Worm (Caenorhabditis elegans) whole organism, L1 larva: ENCODE measurements around the gene C45B11.5.

Source experiments
- C16A3.4 ChIP-seq: fragments of 150-350 bp; optimal IDR thresholded peaks from 2 replicates; lab custom pipeline; 2014; ENCODE audit warnings: missing biosample characterization, missing genetic modification characterization
- aha-1 ChIP-seq: fragments of 150-350 bp; optimal IDR thresholded peaks from 2 replicates; lab custom pipeline; 2014; ENCODE audit warnings: missing biosample characterization, missing genetic modification characterization
- ama-1 ChIP-seq: fragments of 150-350 bp; optimal IDR thresholded peaks from 2 replicates; lab custom pipeline; 2014
- blmp-1 ChIP-seq: fragments of 150-350 bp; optimal IDR thresholded peaks from 2 replicates; lab custom pipeline; 2014; ENCODE audit warnings: missing biosample characterization, missing genetic modification characterization
- ceh-63 ChIP-seq: fragments of 200-800 bp; sonication (Bioruptor generic); optimal IDR thresholded peaks from 2 replicates; lab custom pipeline; 2018; ENCODE audit warnings: mild to moderate bottlenecking, missing genetic modification characterization, missing compliant biosample characterization
- ceh-88 ChIP-seq: fragments of 200-800 bp; sonication (Bioruptor generic); IDR thresholded peaks from 2 replicates; pipeline ENCODE4 v1.3.6; 2022; ENCODE audit warnings: missing genetic modification characterization, missing compliant biosample characterization
- dpl-1 ChIP-seq, 3 experiments: fragments of 150-350 bp in 2 of 3; sonication (generic microtip) in 1 of 3; optimal IDR thresholded peaks; 2 replicates each; lab custom pipeline; 2014 to 2017; ENCODE audit warnings: missing biosample characterization in 3 of 3, missing genetic modification characterization in 3 of 3, missing genetic modification reagents in 3 of 3
- efl-1 ChIP-seq, 4 experiments: fragments of 150-350 bp; optimal IDR thresholded peaks in 3 of 4; peaks in 1 of 4; 1 replicate in 1 of 4; 2 replicates in 3 of 4; lab custom pipeline; 2014; ENCODE audit warnings: missing biosample characterization in 2 of 4, missing genetic modification characterization in 2 of 4, missing genetic modification reagents in 2 of 4
- egl-13 ChIP-seq: sonication (generic microtip); optimal IDR thresholded peaks from 2 replicates; lab custom pipeline; 2016; ENCODE audit warnings: missing genotype, missing genetic modification reagents, missing genetic modification characterization, missing compliant biosample characterization
- elt-2 ChIP-seq: sonication (generic microtip); optimal IDR thresholded peaks from 2 replicates; lab custom pipeline; 2016; ENCODE audit warnings: missing genetic modification characterization, mild to moderate bottlenecking, inconsistent platforms, missing compliant biosample characterization, missing genetic modification reagents
- elt-3 ChIP-seq, 6 experiments: fragments of 150-350 bp in 1 of 6; sonication (generic microtip); optimal IDR thresholded peaks; 2 replicates each; lab custom pipeline; 2017 to 2018; ENCODE audit warnings: missing biosample characterization in 6 of 6, missing genetic modification characterization in 6 of 6, inconsistent platforms in 1 of 6
- ets-5 ChIP-seq: fragments of 200-800 bp; sonication (Bioruptor generic); IDR thresholded peaks from 2 replicates; pipeline ENCODE4 v1.3.6; 2022; ENCODE audit warnings: missing genetic modification characterization, missing compliant biosample characterization
- fkh-10 ChIP-seq: sonication (generic microtip); optimal IDR thresholded peaks from 2 replicates; lab custom pipeline; 2017; ENCODE audit warnings: missing biosample characterization, missing genetic modification reagents, missing genetic modification characterization
- fkh-4 ChIP-seq: sonication (generic microtip); optimal IDR thresholded peaks from 2 replicates; lab custom pipeline; 2016; ENCODE audit warnings: missing compliant biosample characterization, missing genetic modification characterization, borderline replicate concordance
- fkh-8 ChIP-seq: sonication (generic microtip); optimal IDR thresholded peaks from 2 replicates; lab custom pipeline; 2016; ENCODE audit warnings: mild to moderate bottlenecking, missing genetic modification characterization, missing compliant biosample characterization
- grh-1 ChIP-seq: fragments of 200-800 bp; sonication (Bioruptor generic); IDR thresholded peaks from 2 replicates; pipeline ENCODE4 v1.3.6; 2022; ENCODE audit warnings: missing genetic modification reagents, missing genetic modification characterization, missing compliant biosample characterization
- jun-1 ChIP-seq: fragments of 150-350 bp; optimal IDR thresholded peaks from 2 replicates; lab custom pipeline; 2014; ENCODE audit warnings: missing biosample characterization, missing genetic modification reagents, missing genetic modification characterization
- lin-13 ChIP-seq: fragments of 150-350 bp; optimal IDR thresholded peaks from 2 replicates; lab custom pipeline; 2014; ENCODE audit warnings: missing biosample characterization, missing genetic modification reagents, missing genetic modification characterization
- lin-14 ChIP-seq: fragments of 200-800 bp; sonication (Bioruptor generic); optimal IDR thresholded peaks from 2 replicates; lab custom pipeline; 2018; ENCODE audit warnings: mild to moderate bottlenecking, missing genetic modification characterization, moderate library complexity, missing compliant biosample characterization
- lir-3 ChIP-seq: sonication (generic microtip); optimal IDR thresholded peaks from 2 replicates; lab custom pipeline; 2016; ENCODE audit warnings: mild to moderate bottlenecking, missing genetic modification characterization, moderate library complexity, missing compliant biosample characterization; ENCODE audit not compliant: poor library complexity
- lsy-2 ChIP-seq, 2 experiments: fragments of 150-350 bp; optimal IDR thresholded peaks; 2 replicates each; lab custom pipeline; 2014; ENCODE audit warnings: missing biosample characterization in 2 of 2, missing genetic modification characterization in 2 of 2
- mdl-1 ChIP-seq, 2 experiments: fragments of 150-350 bp; optimal IDR thresholded peaks; 2 replicates each; lab custom pipeline; 2014 to 2017; ENCODE audit warnings: missing biosample characterization in 2 of 2, missing genetic modification characterization in 2 of 2, inconsistent platforms in 1 of 2
- mep-1 ChIP-seq: fragments of 150-350 bp; optimal IDR thresholded peaks from 2 replicates; lab custom pipeline; 2014; ENCODE audit warnings: missing biosample characterization, missing genetic modification characterization
- nhr-11 ChIP-seq: fragments of 150-350 bp; optimal IDR thresholded peaks from 2 replicates; lab custom pipeline; 2014; ENCODE audit warnings: missing biosample characterization, missing genetic modification characterization
- nhr-19 ChIP-seq: fragments of 200-800 bp; sonication (Bioruptor generic); conservative IDR thresholded peaks from 2 replicates; pipeline ENCODE4 v1.3.6; 2022; ENCODE audit warnings: missing genetic modification characterization, missing compliant biosample characterization
- nhr-237 ChIP-seq: fragments of 150-350 bp; optimal IDR thresholded peaks from 2 replicates; lab custom pipeline; 2014; ENCODE audit warnings: missing biosample characterization, missing genetic modification characterization
- nhr-28 ChIP-seq: fragments of 150-350 bp; optimal IDR thresholded peaks from 2 replicates; lab custom pipeline; 2014; ENCODE audit warnings: missing biosample characterization, missing genetic modification characterization
- nhr-47 ChIP-seq: sonication (generic microtip); optimal IDR thresholded peaks from 2 replicates; lab custom pipeline; 2016; ENCODE audit warnings: mild to moderate bottlenecking, missing genetic modification characterization, moderate library complexity, missing compliant biosample characterization
- nhr-71 ChIP-seq: sonication (generic microtip); optimal IDR thresholded peaks from 2 replicates; lab custom pipeline; 2016; ENCODE audit warnings: mild to moderate bottlenecking, missing genetic modification characterization, moderate library complexity, missing compliant biosample characterization
- pqm-1 ChIP-seq: sonication (generic microtip); optimal IDR thresholded peaks from 3 replicates; lab custom pipeline; 2017; ENCODE audit warnings: missing biosample characterization, missing genetic modification characterization
- rnt-1 ChIP-seq: sonication (generic microtip); optimal IDR thresholded peaks from 2 replicates; lab custom pipeline; 2016; ENCODE audit warnings: mild to moderate bottlenecking, missing genetic modification characterization, moderate library complexity, missing compliant biosample characterization
- snpc-4 ChIP-seq: fragments of 150-350 bp; optimal IDR thresholded peaks from 2 replicates; lab custom pipeline; 2014; ENCODE audit warnings: missing biosample characterization, missing genetic modification characterization
- snu-23 ChIP-seq: sonication (generic microtip); optimal IDR thresholded peaks from 2 replicates; lab custom pipeline; 2016; ENCODE audit warnings: missing genetic modification characterization, missing compliant biosample characterization
- sox-4 ChIP-seq: sonication (generic microtip); optimal IDR thresholded peaks from 2 replicates; lab custom pipeline; 2016; ENCODE audit warnings: missing genetic modification characterization, missing compliant biosample characterization
- sup-37 ChIP-seq: fragments of 200-800 bp; sonication (Bioruptor generic); optimal IDR thresholded peaks from 2 replicates; lab custom pipeline; 2018; ENCODE audit warnings: mild to moderate bottlenecking, missing genetic modification characterization, missing compliant biosample characterization
- unc-98 ChIP-seq: fragments of 200-800 bp; sonication (Bioruptor generic); IDR thresholded peaks from 2 replicates; pipeline ENCODE4 v1.3.6; 2022; ENCODE audit warnings: missing genetic modification characterization, missing compliant biosample characterization
- vab-15 ChIP-seq: sonication (generic microtip); optimal IDR thresholded peaks from 2 replicates; lab custom pipeline; 2017; ENCODE audit warnings: missing genotype, mild to moderate bottlenecking, missing genetic modification characterization, missing compliant biosample characterization
- xbp-1 ChIP-seq: sonication (generic microtip); optimal IDR thresholded peaks from 2 replicates; lab custom pipeline; 2016; ENCODE audit warnings: missing genetic modification characterization, missing compliant biosample characterization
- ztf-4 ChIP-seq: fragments of 150-350 bp; optimal IDR thresholded peaks from 2 replicates; lab custom pipeline; 2014; ENCODE audit warnings: missing biosample characterization, missing genetic modification characterization

C45B11.5 gene

DNA sequence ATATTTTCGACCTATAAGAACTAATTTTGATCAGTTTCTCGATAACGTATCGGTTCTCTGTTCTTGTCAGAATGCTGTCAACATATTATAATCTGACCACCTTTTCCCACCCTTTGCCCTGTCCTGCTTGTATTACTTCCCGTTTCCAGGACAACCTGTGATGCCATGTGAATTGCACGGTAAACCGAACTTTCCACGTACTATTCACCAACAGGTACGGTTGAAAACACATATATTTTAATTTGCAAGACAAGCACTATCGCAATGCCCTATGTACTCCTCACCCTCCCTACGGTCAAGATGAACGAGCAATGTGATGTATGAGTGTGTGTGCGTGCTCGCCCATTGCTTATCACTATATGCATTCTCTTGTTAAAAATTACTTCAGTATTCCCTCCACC, 32.5 kb upstream of the C45B11.5 start:
- no peak for TF ChIP-seq rnt-1 (tag; lab: Kevin White, UChicago)
- TF ChIP-seq grh-1 (GFP tag; lab: Robert Waterston, UW) = no peak
- no peak for TF ChIP-seq lin-13 (GFP tag; lab: Kevin White, UChicago)
- TF ChIP-seq nhr-47 (tag; lab: Kevin White, UChicago) = no peak
- no peak for TF ChIP-seq efl-1 (optimal IDR thresholded peaks at IDR 0.05; lab: Kevin White, UChicago)
- TF ChIP-seq efl-1 (GFP tag; optimal IDR thresholded peaks at IDR 0.05 in 1 of 2; lab: Kevin White, UChicago) = peak in 1 of 2 experiments; percentile 82
- no peak for TF ChIP-seq vab-15 (tag; lab: Kevin White, UChicago)
- no peak for TF ChIP-seq lir-3 (tag; lab: Kevin White, UChicago)
- TF ChIP-seq snpc-4 = no peak
- no peak for TF ChIP-seq blmp-1 (tag; lab: Kevin White, UChicago)
- TF ChIP-seq ets-5 (GFP tag; lab: Robert Waterston, UW) = no peak
- TF ChIP-seq nhr-237 (tag; lab: Kevin White, UChicago) = no peak
- TF ChIP-seq mep-1 (tag; lab: Kevin White, UChicago) = no peak
- TF ChIP-seq unc-98 (GFP tag; lab: Robert Waterston, UW) = no peak
- no peak for TF ChIP-seq ceh-63
- TF ChIP-seq aha-1 (tag; lab: Kevin White, UChicago) = no peak
- TF ChIP-seq ceh-88 (GFP tag; lab: Robert Waterston, UW) = no peak
- peak; percentile 71 for TF ChIP-seq elt-2 (tag; lab: Kevin White, UChicago)
- no peak for TF ChIP-seq sup-37 (GFP tag; lab: Kevin White, UChicago)
- no peak for TF ChIP-seq fkh-10 (GFP tag; lab: Kevin White, UChicago)
- no peak for TF ChIP-seq snu-23 (GFP tag; lab: Kevin White, UChicago)
- TF ChIP-seq jun-1 (tag; lab: Kevin White, UChicago) = peak; percentile 11
- no peak for TF ChIP-seq elt-3 (tag; optimal IDR thresholded peaks at IDR 0.05; lab: Kevin White, UChicago)
- TF ChIP-seq nhr-28 (tag; lab: Kevin White, UChicago) = no peak
- no peak for TF ChIP-seq nhr-19 (GFP tag; lab: Robert Waterston, UW)
- TF ChIP-seq xbp-1 = no peak

DNA sequence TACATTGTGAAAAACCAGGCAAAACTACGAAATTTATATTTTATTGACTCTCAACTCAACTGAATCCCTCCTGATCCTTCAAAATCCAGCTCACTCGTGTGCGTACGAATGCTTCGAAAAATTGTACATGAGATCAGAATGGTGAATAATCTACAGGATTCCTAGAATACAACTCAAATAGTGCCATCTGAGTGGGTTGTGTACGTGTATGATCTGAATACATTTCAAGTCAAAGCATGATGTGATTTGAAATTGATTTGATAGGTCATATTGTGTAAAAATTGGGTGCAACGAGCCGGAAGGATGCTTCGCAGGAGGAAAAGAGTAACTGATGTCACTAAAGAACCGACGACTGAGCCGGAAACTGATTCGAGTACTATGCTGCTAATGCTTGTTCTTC, 30.8 kb upstream of the C45B11.5 start:
- TF ChIP-seq fkh-4 (no peak), C16A3.4 (tag; lab: Kevin White, UChicago) (no peak), fkh-8 (peak; percentile 78), egl-13 (peak; percentile 23), rnt-1 (tag; lab: Kevin White, UChicago) (no peak), nhr-11 (tag; lab: Kevin White, UChicago) (no peak), nhr-71 (tag; lab: Kevin White, UChicago) (peak; percentile 32), sox-4 (tag; lab: Kevin White, UChicago) (peak; percentile 54), pqm-1 (tag; lab: Kevin White, UChicago) (no peak), ztf-4 (tag; lab: Kevin White, UChicago) (no peak), nhr-47 (tag; lab: Kevin White, UChicago) (peak; percentile 39), lin-14 (GFP tag; lab: Kevin White, UChicago) (peak; percentile 4), dpl-1 (GFP tag; optimal IDR thresholded peaks at IDR 0.05; lab: Kevin White, UChicago) (no peak), snpc-4 (no peak), mdl-1 (tag; optimal IDR thresholded peaks at IDR 0.05; lab: Kevin White, UChicago) (no peak), nhr-28 (tag; lab: Kevin White, UChicago) (no peak), xbp-1 (no peak), lsy-2 (tag; optimal IDR thresholded peaks at IDR 0.05; lab: Kevin White, UChicago) (no peak), ama-1 (lab: Kevin White, UChicago) (no peak), lin-13 (GFP tag; lab: Kevin White, UChicago) (no peak)
- TF ChIP-seq, all 84 proteins: peak for 6

DNA sequence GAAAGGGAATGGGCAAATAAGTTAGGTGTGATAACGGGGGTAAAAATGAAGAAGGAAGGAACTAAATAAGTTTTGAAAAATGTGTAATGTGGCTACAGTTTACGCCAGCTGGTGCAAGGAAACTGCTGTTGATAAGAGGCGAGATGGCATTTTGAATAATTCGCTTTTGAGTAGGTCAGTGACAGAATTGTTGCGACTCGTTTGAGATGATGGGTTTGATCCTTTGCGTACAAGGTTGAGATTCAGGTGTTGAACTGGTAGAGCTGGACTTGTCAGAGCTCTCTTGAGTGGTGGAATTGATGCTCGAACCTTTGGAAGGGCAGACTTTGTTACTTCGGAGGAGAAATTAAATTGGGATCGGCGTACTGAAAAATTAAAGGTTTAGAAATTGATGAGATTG, 29.8 kb upstream of the C45B11.5 start:
- TF ChIP-seq efl-1 (optimal IDR thresholded peaks at IDR 0.05; lab: Kevin White, UChicago) (no peak), efl-1 (GFP tag; optimal IDR thresholded peaks at IDR 0.05 in 1 of 2; lab: Kevin White, UChicago) (peak in 1 of 2 experiments; percentile 90), nhr-11 (tag; lab: Kevin White, UChicago) (no peak)
